Worm (Caenorhabditis elegans) whole organism, mixed stage, embryonic: ENCODE data around the gene sri-30.

ENCODE experiments used
- elt-1 ChIP-seq: sonication (generic microtip); optimal IDR thresholded peaks from 2 replicates; lab custom pipeline; 2017; ENCODE audit warnings: missing genetic modification characterization, mild to moderate bottlenecking, missing compliant biosample characterization, antibody characterized with exemption, moderate library complexity, borderline replicate concordance; ENCODE audit not compliant: insufficient read depth
- elt-3 ChIP-seq: fragments of 150-350 bp; optimal IDR thresholded peaks from 2 replicates; lab custom pipeline; 2014; ENCODE audit warnings: missing biosample characterization, missing genetic modification characterization
- snpc-4 ChIP-seq: fragments of 150-350 bp; optimal IDR thresholded peaks from 2 replicates; lab custom pipeline; 2014; ENCODE audit warnings: missing biosample characterization, missing genetic modification characterization
- sptf-1 ChIP-seq: sonication (generic microtip); optimal IDR thresholded peaks from 2 replicates; lab custom pipeline; 2017; ENCODE audit warnings: mild to moderate bottlenecking, missing genetic modification characterization, moderate library complexity, missing compliant biosample characterization
- unc-120 ChIP-seq: sonication (generic microtip); optimal IDR thresholded peaks from 2 replicates; lab custom pipeline; 2017; ENCODE audit warnings: missing genetic modification characterization, missing compliant biosample characterization; ENCODE audit not compliant: poor library complexity, severe bottlenecking
- unc-39 ChIP-seq: fragments of 150-350 bp; optimal IDR thresholded peaks from 2 replicates; lab custom pipeline; 2014; ENCODE audit warnings: missing biosample characterization, missing genetic modification characterization
- unc-62 ChIP-seq: fragments of 150-350 bp; optimal IDR thresholded peaks from 2 replicates; lab custom pipeline; 2014; ENCODE audit warnings: missing biosample characterization, missing genetic modification reagents, missing genetic modification characterization

DNA sequence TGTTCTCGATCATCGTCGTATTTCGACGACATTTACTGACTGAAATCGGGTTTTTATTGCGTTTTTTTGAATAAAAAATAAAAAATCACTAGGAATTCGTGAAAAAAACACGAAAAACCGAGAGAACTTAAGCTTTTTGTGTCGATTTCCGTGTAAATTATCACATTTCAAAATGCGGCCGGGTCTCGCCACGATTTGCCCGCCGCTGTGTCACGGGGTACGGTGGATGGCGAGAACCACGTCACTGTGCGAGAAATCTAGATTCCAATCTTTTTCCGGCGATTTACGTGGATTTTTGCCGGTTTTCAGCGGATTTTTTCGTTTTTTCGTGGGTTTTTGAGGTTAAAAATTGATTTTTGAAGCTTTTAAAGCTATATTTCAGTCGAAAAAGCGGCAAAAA lies 30.9 kb downstream of the sri-30 start, which contains the start of gene Y25C1A.8:
- TF ChIP-seq elt-1 (tag; lab: Kevin White, UChicago) (peak; percentile 31), unc-39 (tag; lab: Kevin White, UChicago) (no peak), elt-3 (no peak), snpc-4 (tag; lab: Kevin White, UChicago) (no peak), sptf-1 (tag; lab: Kevin White, UChicago) (peak; percentile 70), unc-62 (GFP tag; lab: Kevin White, UChicago) (peak; percentile 30), unc-120 (tag; lab: Kevin White, UChicago) (peak; percentile 10)
